Fruit fly (Drosophila melanogaster): ENCODE data around the gene Traf4.

dm6 chr2L:4418819-4419218 lies 57.1 kb downstream of the Traf4 start:
- no peak for TF ChIP-seq Pif1B (GFP tag; optimal IDR thresholded peaks at IDR 0.05)
- TF ChIP-seq CG10348 (GFP tag; IDR thresholded peaks at IDR 0.05) = no peak
- TF ChIP-seq CG8301 (tag; optimal IDR thresholded peaks at IDR 0.05) = no peak
- no peak for TF ChIP-seq Ets98B (GFP tag; IDR thresholded peaks at IDR 0.05)
- no peak for TF ChIP-seq Snoo (tag; optimal IDR thresholded peaks at IDR 0.05)
- 0 out of 3 replicates have a peak, but pooled peaks have one; percentile 9 for TF ChIP-seq CG4496 (GFP tag; IDR thresholded peaks at IDR 0.05)
- TF ChIP-seq Pif1A (GFP tag; optimal IDR thresholded peaks at IDR 0.05) = no peak
- no peak for TF ChIP-seq fd96Ca (GFP tag; IDR thresholded peaks at IDR 0.05)
- no peak for TF ChIP-seq CG34367 (tag; optimal IDR thresholded peaks at IDR 0.05)
- no peak for TF ChIP-seq EcR (GFP tag; optimal IDR thresholded peaks at IDR 0.05)
- TF ChIP-seq CG14655 (GFP tag; optimal IDR thresholded peaks at IDR 0.05) = no peak
- TF ChIP-seq gl (tag; optimal IDR thresholded peaks at IDR 0.05) = no peak
